Fruit fly (Drosophila melanogaster): ENCODE results near the gene CG10621.

DNA sequence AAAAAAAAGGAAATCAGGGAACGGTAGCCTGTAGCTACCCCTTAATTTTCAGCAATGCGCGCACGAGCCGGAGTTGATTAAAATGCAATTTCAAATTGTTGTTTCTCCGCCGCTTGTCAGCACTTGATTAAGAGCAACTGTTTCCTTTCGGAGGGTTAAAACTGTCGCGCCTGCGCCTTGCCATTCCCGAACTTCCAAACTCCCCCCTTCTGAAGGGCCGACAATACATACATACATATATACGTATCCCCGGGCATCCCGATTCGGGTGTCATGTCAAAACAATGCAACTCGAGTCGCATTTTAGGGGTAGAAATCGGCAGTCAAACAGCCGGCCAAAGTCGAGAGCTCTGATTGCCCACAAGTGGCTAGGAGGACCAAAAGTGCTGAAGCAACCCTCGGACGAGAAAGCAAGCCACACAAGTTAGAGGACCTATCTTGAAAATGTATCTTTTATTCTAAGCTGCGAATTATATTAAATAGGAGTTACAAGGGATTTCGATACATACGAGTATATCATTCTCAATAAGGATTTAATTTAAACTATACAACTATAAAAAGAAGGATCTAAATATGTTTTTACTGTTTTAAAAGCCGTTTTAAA is 29.5 kb downstream of the CG10621 start:
- TF ChIP-seq Eip93F (GFP tag; optimal IDR thresholded peaks at IDR 0.05): no peak
- TF ChIP-seq CG34406 (GFP tag; optimal IDR thresholded peaks at IDR 0.05): no peak
- TF ChIP-seq spab (GFP tag; optimal IDR thresholded peaks at IDR 0.05): no peak
- TF ChIP-seq CG8119 (GFP tag; IDR thresholded peaks at IDR 0.05): no peak
- TF ChIP-seq topi (GFP tag; optimal IDR thresholded peaks at IDR 0.05): no peak
- no peak for TF ChIP-seq Ets96B (tag; optimal IDR thresholded peaks at IDR 0.05)
- TF ChIP-seq CG32006 (GFP tag; optimal IDR thresholded peaks at IDR 0.05): no peak
- no peak for TF ChIP-seq lz (GFP tag; optimal IDR thresholded peaks at IDR 0.05)
- TF ChIP-seq achi (GFP tag; optimal IDR thresholded peaks at IDR 0.05): no peak
- TF ChIP-seq eg (GFP tag; IDR thresholded peaks at IDR 0.05): no peak
- no peak for TF ChIP-seq fkh (GFP tag; optimal IDR thresholded peaks at IDR 0.05)
- no peak for TF ChIP-seq svp (GFP tag)
